Worm (Caenorhabditis elegans): ENCODE data around the gene denn-4.

- no peak for TF ChIP-seq zag-1 (tag; optimal IDR thresholded peaks at IDR 0.05)
- no peak for TF ChIP-seq nhr-10 (tag; optimal IDR thresholded peaks at IDR 0.05)
- TF ChIP-seq nhr-237 (tag; optimal IDR thresholded peaks at IDR 0.05): no peak
- no peak for TF ChIP-seq nhr-11 (tag; optimal IDR thresholded peaks at IDR 0.05)
- TF ChIP-seq skn-1 (tag; optimal IDR thresholded peaks at IDR 0.05): no peak
- peak; percentile 6 for TF ChIP-seq unc-55 (GFP tag; optimal IDR thresholded peaks at IDR 0.05)
- TF ChIP-seq F13H6.1 (tag; optimal IDR thresholded peaks at IDR 0.05): no peak
- TF ChIP-seq mab-5 (tag; optimal IDR thresholded peaks at IDR 0.05): no peak
- TF ChIP-seq unc-39 (tag; optimal IDR thresholded peaks at IDR 0.05): no peak
Observed at ce11 chrIV:1917819-1918218, 6.0 kb upstream of the denn-4 start, which contains the start of gene elt-6.
